Fruit fly (Drosophila melanogaster) whole organism, embryonic: ENCODE measurements around the gene CG17652.
A peak's percentile ranks its signal among the peaks of the same experiment; 100 is the strongest.

Source experiments
- ATbp ChIP-seq: fragments of 200-800 bp; sonication (Bioruptor generic); optimal IDR thresholded peaks from 2 replicates; lab custom pipeline; 2017; ENCODE audit warnings: missing biosample characterization, mild to moderate bottlenecking, missing genetic modification characterization, missing genetic modification reagents
- Blimp-1 ChIP-seq: fragments of 200-800 bp; sonication (Bioruptor generic); optimal IDR thresholded peaks from 3 replicates; lab custom pipeline; 2018; ENCODE audit warnings: missing biosample characterization, missing genetic modification characterization, mild to moderate bottlenecking, moderate library complexity, missing genetic modification reagents
- CG10267 ChIP-seq: fragments of 200-800 bp; sonication (Bioruptor generic); optimal IDR thresholded peaks from 2 replicates; lab custom pipeline; 2018; ENCODE audit warnings: missing biosample characterization, mild to moderate bottlenecking, missing genetic modification characterization, moderate library complexity
- CG10979 ChIP-seq: fragments of 200-800 bp; sonication (Bioruptor generic); optimal IDR thresholded peaks from 2 replicates; lab custom pipeline; 2018; ENCODE audit warnings: missing biosample characterization, mild to moderate bottlenecking, missing genetic modification characterization, moderate library complexity
- CG13424 ChIP-seq: fragments of 200-800 bp; sonication (Bioruptor generic); optimal IDR thresholded peaks from 2 replicates; lab custom pipeline; 2019; ENCODE audit warnings: missing biosample characterization, mild to moderate bottlenecking, missing genetic modification characterization, moderate library complexity
- CG14710 ChIP-seq: fragments of 200-800 bp; sonication (Bioruptor generic); optimal IDR thresholded peaks from 3 replicates; lab custom pipeline; 2019; ENCODE audit warnings: missing biosample characterization, mild to moderate bottlenecking, missing genetic modification characterization, moderate library complexity
- CG1529 ChIP-seq: fragments of 200-800 bp; sonication (Bioruptor generic); optimal IDR thresholded peaks from 3 replicates; lab custom pipeline; 2018; ENCODE audit warnings: missing biosample characterization, missing genetic modification characterization
- CG15514 ChIP-seq: fragments of 200-800 bp; sonication (Bioruptor generic); optimal IDR thresholded peaks from 3 replicates; lab custom pipeline; 2017; ENCODE audit warnings: missing biosample characterization, missing genetic modification characterization, mild to moderate bottlenecking, moderate library complexity, missing genetic modification reagents
- CG15601 ChIP-seq: fragments of 200-800 bp; sonication (Bioruptor generic); optimal IDR thresholded peaks from 3 replicates; lab custom pipeline; 2019; ENCODE audit warnings: missing biosample characterization, mild to moderate bottlenecking, missing genetic modification characterization, moderate library complexity
- CG1603 ChIP-seq: fragments of 200-800 bp; sonication (Bioruptor generic); optimal IDR thresholded peaks from 2 replicates; lab custom pipeline; 2019; ENCODE audit warnings: missing biosample characterization, mild to moderate bottlenecking, missing genetic modification characterization, moderate library complexity
- CG1647 ChIP-seq: fragments of 200-800 bp; sonication (Bioruptor generic); optimal IDR thresholded peaks from 3 replicates; lab custom pipeline; 2016; ENCODE audit warnings: missing biosample characterization, missing genetic modification characterization
- CG17359 ChIP-seq: fragments of 200-800 bp; sonication (Bioruptor generic); optimal IDR thresholded peaks from 3 replicates; lab custom pipeline; 2018; ENCODE audit warnings: missing biosample characterization, mild to moderate bottlenecking, missing genetic modification characterization, moderate library complexity
- CG2712 ChIP-seq: fragments of 200-800 bp; optimal IDR thresholded peaks from 3 replicates; lab custom pipeline; 2019; ENCODE audit warnings: missing biosample characterization, mild to moderate bottlenecking, missing genetic modification characterization, moderate library complexity
- CG32767 ChIP-seq: fragments of 200-800 bp; sonication (Bioruptor generic); IDR thresholded peaks from 2 replicates; pipeline ENCODE4 v1.3.6; 2022; ENCODE audit warnings: missing biosample characterization, missing genetic modification characterization
- CG34376 ChIP-seq: fragments of 200-800 bp; sonication (Bioruptor generic); optimal IDR thresholded peaks from 2 replicates; lab custom pipeline; 2018; ENCODE audit warnings: missing biosample characterization, mild to moderate bottlenecking, missing genetic modification characterization
- CG6254 ChIP-seq: fragments of 200-800 bp; sonication (Bioruptor generic); optimal IDR thresholded peaks from 3 replicates; lab custom pipeline; 2017; ENCODE audit warnings: mild to moderate bottlenecking, missing biosample characterization, missing genetic modification reagents, missing genetic modification characterization
- CG7839 ChIP-seq: fragments of 200-800 bp; sonication (Bioruptor generic); optimal IDR thresholded peaks from 3 replicates; lab custom pipeline; 2018; ENCODE audit warnings: missing biosample characterization, mild to moderate bottlenecking, missing genetic modification characterization, moderate library complexity
- CG8388 ChIP-seq: fragments of 200-800 bp; sonication (Bioruptor generic); optimal IDR thresholded peaks from 2 replicates; lab custom pipeline; 2019; ENCODE audit warnings: missing biosample characterization, mild to moderate bottlenecking, missing genetic modification characterization, moderate library complexity
- CG9876 ChIP-seq: fragments of 200-800 bp; sonication (Bioruptor generic); optimal IDR thresholded peaks from 2 replicates; lab custom pipeline; 2016; ENCODE audit warnings: missing biosample characterization, missing genetic modification characterization
- D ChIP-seq, 2 experiments: fragments of 200-800 bp in 1 of 2; fragments of >200 bp in 1 of 2; sonication (Bioruptor generic) in 1 of 2; optimal IDR thresholded peaks; 2 replicates in 1 of 2; 3 replicates in 1 of 2; lab custom pipeline; 2017; ENCODE audit warnings: mild to moderate bottlenecking in 1 of 2, missing biosample characterization in 1 of 2, missing genetic modification characterization in 1 of 2, missing genetic modification reagents in 1 of 2
- D19A ChIP-seq: fragments of 200-800 bp; optimal IDR thresholded peaks from 3 replicates; lab custom pipeline; 2019; ENCODE audit warnings: missing biosample characterization, mild to moderate bottlenecking, missing genetic modification characterization, moderate library complexity
- Elba2 ChIP-seq: fragments of 200-800 bp; sonication (Bioruptor generic); optimal IDR thresholded peaks from 3 replicates; lab custom pipeline; 2016; ENCODE audit warnings: missing biosample characterization, missing genetic modification characterization
- H2.0 ChIP-seq: fragments of 200-800 bp; sonication (Bioruptor generic); IDR thresholded peaks from 2 replicates; pipeline ENCODE4 v1.3.6; 2022; ENCODE audit warnings: missing biosample characterization, missing genetic modification characterization
- Med ChIP-seq: fragments of 200-800 bp; sonication (Bioruptor generic); peaks from one replicate; lab custom pipeline; 2016; ENCODE audit warnings: missing biosample characterization, missing genetic modification characterization, mild to moderate bottlenecking, inconsistent platforms, moderate library complexity
- Stat92E ChIP-seq, 3 experiments: fragments of >200 bp in 2 of 3; fragments of 200-800 bp in 1 of 3; sonication (Bioruptor generic) in 1 of 3; optimal IDR thresholded peaks; 2 replicates each; lab custom pipeline; 2017 to 2019; ENCODE audit warnings: missing biosample characterization in 3 of 3, missing genetic modification characterization in 3 of 3, mild to moderate bottlenecking in 1 of 3, moderate library complexity in 1 of 3
- Xbp1 ChIP-seq: fragments of 200-800 bp; sonication (Bioruptor generic); optimal IDR thresholded peaks from 3 replicates; lab custom pipeline; 2016; ENCODE audit warnings: missing biosample characterization, mild to moderate bottlenecking, missing genetic modification characterization
- ap ChIP-seq: fragments of 200-800 bp; sonication (Bioruptor generic); IDR thresholded peaks from 2 replicates; pipeline ENCODE4 v1.3.6; 2022; ENCODE audit warnings: missing biosample characterization, missing genetic modification characterization
- bbx ChIP-seq: fragments of 200-800 bp; sonication (Bioruptor generic); IDR thresholded peaks from 2 replicates; pipeline ENCODE4 v1.3.6; 2022; ENCODE audit warnings: missing biosample characterization, missing genetic modification characterization; ENCODE audit not compliant: partially characterized antibody
- bsh ChIP-seq, 2 experiments: fragments of 200-800 bp; sonication (Bioruptor generic); optimal IDR thresholded peaks; 2 replicates each; lab custom pipeline; 2017 to 2018; ENCODE audit warnings: mild to moderate bottlenecking in 2 of 2, missing biosample characterization in 2 of 2, missing genetic modification characterization in 2 of 2, moderate library complexity in 1 of 2
- croc ChIP-seq: fragments of 200-800 bp; sonication (Bioruptor generic); conservative IDR thresholded peaks from 3 replicates; pipeline ENCODE4 v1.3.6; 2022; ENCODE audit warnings: missing biosample characterization, missing genetic modification characterization
- dmrt99B ChIP-seq: fragments of 200-800 bp; sonication (Bioruptor generic); optimal IDR thresholded peaks from 2 replicates; lab custom pipeline; 2018; ENCODE audit warnings: missing biosample characterization, mild to moderate bottlenecking, missing genetic modification characterization, moderate library complexity
- ewg ChIP-seq: fragments of 200-800 bp; sonication (Bioruptor generic); optimal IDR thresholded peaks from 3 replicates; lab custom pipeline; 2017; ENCODE audit warnings: mild to moderate bottlenecking, missing biosample characterization, missing genetic modification reagents, missing genetic modification characterization
- ham ChIP-seq: fragments of 200-800 bp; sonication (Bioruptor generic); IDR thresholded peaks from 2 replicates; pipeline ENCODE4 v1.3.6; 2022; ENCODE audit warnings: missing biosample characterization, missing genetic modification characterization
- ind ChIP-seq: fragments of 200-800 bp; sonication (Bioruptor generic); optimal IDR thresholded peaks from 3 replicates; lab custom pipeline; 2016; ENCODE audit warnings: missing biosample characterization, missing genetic modification characterization
- nmo ChIP-seq: fragments of 200-800 bp; sonication (Bioruptor generic); optimal IDR thresholded peaks from 2 replicates; lab custom pipeline; 2018; ENCODE audit warnings: missing biosample characterization, mild to moderate bottlenecking, missing genetic modification characterization, moderate library complexity
- oc ChIP-seq: fragments of 200-800 bp; sonication (Bioruptor generic); optimal IDR thresholded peaks from 2 replicates; lab custom pipeline; 2018; ENCODE audit warnings: missing biosample characterization, mild to moderate bottlenecking, missing genetic modification characterization, moderate library complexity
- org-1 ChIP-seq: fragments of 200-800 bp; sonication (Bioruptor generic); optimal IDR thresholded peaks from 2 replicates; lab custom pipeline; 2017; ENCODE audit warnings: missing biosample characterization, missing genetic modification characterization
- pan ChIP-seq, 4 experiments: fragments of >200 bp in 3 of 4; fragments of 200-800 bp in 1 of 4; sonication (Bioruptor generic) in 1 of 4; optimal IDR thresholded peaks in 3 of 4; IDR thresholded peaks in 1 of 4; 2 replicates each; pipeline versions ENCODE4 v1.3.6 to Lab custom; 2017 to 2022; ENCODE audit warnings: missing biosample characterization in 2 of 4, missing genetic modification characterization in 2 of 4, mixed read lengths in 1 of 4
- pfk ChIP-seq: fragments of 200-800 bp; sonication (Bioruptor generic); optimal IDR thresholded peaks from 2 replicates; lab custom pipeline; 2018; ENCODE audit warnings: missing biosample characterization, mild to moderate bottlenecking, missing genetic modification characterization, moderate library complexity
- phol ChIP-seq: fragments of 200-800 bp; sonication (Bioruptor generic); optimal IDR thresholded peaks from 3 replicates; lab custom pipeline; 2018; ENCODE audit warnings: missing biosample characterization, mild to moderate bottlenecking, missing genetic modification characterization, moderate library complexity
- row ChIP-seq: fragments of 200-800 bp; sonication (Bioruptor generic); IDR thresholded peaks from 3 replicates; pipeline ENCODE4 v1.3.6; 2022; ENCODE audit warnings: missing biosample characterization, missing genetic modification characterization
- sc ChIP-seq, 3 experiments: fragments of >200 bp in 2 of 3; fragments of 200-800 bp in 1 of 3; sonication (Bioruptor generic) in 1 of 3; optimal IDR thresholded peaks; 2 replicates in 2 of 3; 3 replicates in 1 of 3; lab custom pipeline; 2017; ENCODE audit warnings: mild to moderate bottlenecking in 1 of 3, missing biosample characterization in 1 of 3, missing genetic modification characterization in 1 of 3, missing genetic modification reagents in 1 of 3
- sd ChIP-seq: fragments of 200-800 bp; sonication (Bioruptor generic); optimal IDR thresholded peaks from 3 replicates; lab custom pipeline; 2018; ENCODE audit warnings: missing biosample characterization, mild to moderate bottlenecking, missing genetic modification characterization, moderate library complexity
- sqz ChIP-seq: fragments of 200-800 bp; sonication (Bioruptor generic); optimal IDR thresholded peaks from 3 replicates; lab custom pipeline; 2018; ENCODE audit warnings: missing biosample characterization, mild to moderate bottlenecking, missing genetic modification characterization
- tin ChIP-seq: fragments of 200-800 bp; sonication (Bioruptor generic); optimal IDR thresholded peaks from 3 replicates; lab custom pipeline; 2016; ENCODE audit warnings: missing biosample characterization, missing genetic modification characterization
- twi ChIP-seq: fragments of 200-800 bp; optimal IDR thresholded peaks from 2 replicates; lab custom pipeline; 2019; ENCODE audit warnings: missing biosample characterization, mild to moderate bottlenecking, missing genetic modification characterization, moderate library complexity
- vnd ChIP-seq: fragments of 200-800 bp; sonication (Bioruptor generic); IDR thresholded peaks from 3 replicates; pipeline ENCODE4 v1.3.6; 2022; ENCODE audit warnings: missing biosample characterization, missing genetic modification characterization; ENCODE audit not compliant: partially characterized antibody

CG17652 gene

dm6 chr2L:1738054-1738453 lies 5.9 kb upstream of the CG17652 start (continued):
- TF ChIP-seq pan (optimal IDR thresholded peaks at IDR 0.05; lab: Kevin White, UChicago) = no peak
- peak in 1 of 2 experiments; percentile 20 for TF ChIP-seq pan (GFP tag; optimal IDR thresholded peaks at IDR 0.05 in 1 of 2, IDR thresholded peaks at IDR 0.05 in 1 of 2)
- TF ChIP-seq ind = no peak
- peak; percentile 31 for TF ChIP-seq nmo
- TF ChIP-seq CG32767 = no peak
- TF ChIP-seq CG17359 (tag; lab: Kevin White, UChicago) = peak; percentile 45
- peak in 1 of 2 experiments; percentile 79 for TF ChIP-seq bsh (GFP tag; optimal IDR thresholded peaks at IDR 0.05; lab: Kevin White, UChicago)
- peak; percentile 20 for TF ChIP-seq tin (GFP tag; lab: Kevin White, UChicago)
- TF ChIP-seq CG9876 (GFP tag; lab: Kevin White, UChicago) = no peak
- peak; percentile 56 for TF ChIP-seq CG1603
- TF ChIP-seq ham (GFP tag; lab: Robert Waterston, UW) = no peak
- peak; percentile 51 for TF ChIP-seq CG14710
- peak; percentile 62 for TF ChIP-seq phol (tag; lab: Kevin White, UChicago)
- peak; percentile 58 for TF ChIP-seq CG2712
- TF ChIP-seq CG15514 (GFP tag; lab: Kevin White, UChicago) = no peak
- peak; percentile 7 for TF ChIP-seq dmrt99B (tag; lab: Kevin White, UChicago)
- TF ChIP-seq CG10267 (tag; lab: Kevin White, UChicago) = peak; percentile 19
- peak; percentile 26 for TF ChIP-seq CG8388 (GFP tag; lab: Kevin White, UChicago)
- no peak for TF ChIP-seq sqz (GFP tag; lab: Kevin White, UChicago)
- TF ChIP-seq CG13424 = peak; percentile 4
- peak; percentile 31 for TF ChIP-seq Xbp1 (GFP tag; lab: Kevin White, UChicago)
- TF ChIP-seq CG15601 = peak; percentile 75
- no peak for TF ChIP-seq pfk
- TF ChIP-seq Med (GFP tag; lab: Kevin White, UChicago) = peak; percentile 56
- TF ChIP-seq CG10979 (tag; lab: Kevin White, UChicago) = peak; percentile 70
- peak; percentile 44 for TF ChIP-seq ATbp (GFP tag; lab: Kevin White, UChicago)
- no peak for TF ChIP-seq bbx
- no peak for TF ChIP-seq vnd (GFP tag; lab: Robert Waterston, UW)
- TF ChIP-seq D19A (tag; lab: Kevin White, UChicago) = peak; percentile 27
- peak; percentile 59 for TF ChIP-seq sd (tag; lab: Kevin White, UChicago)
- peak; percentile 62 for TF ChIP-seq CG6254 (GFP tag; lab: Kevin White, UChicago)
- peak; percentile 26 for TF ChIP-seq CG1647
- no peak for TF ChIP-seq ewg
- TF ChIP-seq ap = no peak
- TF ChIP-seq H2.0 (GFP tag; lab: Robert Waterston, UW) = no peak
- peak; percentile 42; the same call in 2 of the 3 replicates for TF ChIP-seq row (GFP tag; lab: Robert Waterston, UW)
- TF ChIP-seq CG7839 (tag; lab: Kevin White, UChicago) = peak; percentile 28
- peak; percentile 55 for TF ChIP-seq oc (tag; lab: Kevin White, UChicago)
- TF ChIP-seq croc (GFP tag; lab: Robert Waterston, UW) = 0 out of 3 replicates have a peak, but pooled peaks have one; percentile 15
- TF ChIP-seq Blimp-1 = peak; percentile 85
- TF ChIP-seq D (optimal IDR thresholded peaks at IDR 0.05; lab: Kevin White, UChicago) = no peak
- TF ChIP-seq D (GFP tag; optimal IDR thresholded peaks at IDR 0.05; lab: Kevin White, UChicago) = peak; percentile 25
- peak; percentile 17 for TF ChIP-seq twi (tag; lab: Kevin White, UChicago)
- peak; percentile 16 for TF ChIP-seq CG1529 (GFP tag; lab: Kevin White, UChicago)
- no peak for TF ChIP-seq sc (optimal IDR thresholded peaks at IDR 0.05; lab: Kevin White, UChicago)
- peak; percentile 28 for TF ChIP-seq sc (GFP tag; optimal IDR thresholded peaks at IDR 0.05; lab: Kevin White, UChicago)
- TF ChIP-seq CG34376 (GFP tag; lab: Kevin White, UChicago) = no peak
- TF ChIP-seq Elba2 = no peak
- TF ChIP-seq org-1 = peak; percentile 12
- TF ChIP-seq Stat92E (GFP tag; optimal IDR thresholded peaks at IDR 0.05; lab: Kevin White, UChicago) = peak in 1 of 3 experiments; percentile 55
